Worm (Caenorhabditis elegans): ENCODE measurements around the gene tbc-13.

- TF ChIP-seq ztf-23 (GFP tag; IDR thresholded peaks at IDR 0.05) (no peak), klf-2 (GFP tag; conservative IDR thresholded peaks at IDR 0.05) (no peak), ref-1 (GFP tag; conservative IDR thresholded peaks at IDR 0.05) (no peak)
Observed at ce11 chrX:12467660-12468111, 17.2 kb upstream of the tbc-13 start, which contains the start of gene myo-2.
